Fruit fly (Drosophila melanogaster): ENCODE measurements around the gene GAPcenA.

DNA sequence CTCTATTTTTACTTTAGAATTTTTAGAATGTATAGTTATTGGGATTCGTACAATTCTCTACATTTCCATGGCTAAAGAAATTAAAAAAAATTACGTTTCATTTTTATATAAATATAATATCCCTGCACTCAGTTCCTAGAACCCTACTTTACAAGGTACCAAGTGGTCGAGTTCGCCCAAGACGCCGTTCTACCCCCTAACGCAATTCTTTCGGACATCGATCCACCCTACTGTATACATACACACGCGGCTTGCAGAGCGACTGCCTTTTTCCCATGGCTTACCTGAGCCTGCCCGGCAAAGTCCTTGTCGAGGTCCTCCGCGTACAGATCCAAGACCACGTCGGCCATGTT is 31.6 kb upstream of the GAPcenA start:
- TF ChIP-seq N (GFP tag; optimal IDR thresholded peaks at IDR 0.05) (no peak), Hnf4 (GFP tag; optimal IDR thresholded peaks at IDR 0.05) (no peak)

All from whole organism, wandering third instar larva.